Worm (Caenorhabditis elegans) whole organism, L1 larva: ENCODE measurements around the gene mltn-6.

Experiments
- C16A3.4 ChIP-seq: fragments of 150-350 bp; optimal IDR thresholded peaks from 2 replicates; lab custom pipeline; 2014; ENCODE audit warnings: missing biosample characterization, missing genetic modification characterization
- ceh-82 ChIP-seq, 3 experiments: fragments of 150-350 bp in 1 of 3; sonication (generic microtip) in 2 of 3; optimal IDR thresholded peaks; 2 replicates each; lab custom pipeline; 2014 to 2017; ENCODE audit warnings: missing biosample characterization in 3 of 3, missing genetic modification characterization in 3 of 3
- dpl-1 ChIP-seq, 3 experiments: fragments of 150-350 bp in 2 of 3; sonication (generic microtip) in 1 of 3; optimal IDR thresholded peaks; 2 replicates each; lab custom pipeline; 2014 to 2017; ENCODE audit warnings: missing biosample characterization in 3 of 3, missing genetic modification characterization in 3 of 3, missing genetic modification reagents in 3 of 3
- efl-1 ChIP-seq, 4 experiments: fragments of 150-350 bp; optimal IDR thresholded peaks in 3 of 4; peaks in 1 of 4; 1 replicate in 1 of 4; 2 replicates in 3 of 4; lab custom pipeline; 2014; ENCODE audit warnings: missing biosample characterization in 2 of 4, missing genetic modification characterization in 2 of 4, missing genetic modification reagents in 2 of 4
- elt-2 ChIP-seq: sonication (generic microtip); optimal IDR thresholded peaks from 2 replicates; lab custom pipeline; 2016; ENCODE audit warnings: missing genetic modification characterization, mild to moderate bottlenecking, inconsistent platforms, missing compliant biosample characterization, missing genetic modification reagents
- hlh-17 ChIP-seq: fragments of 200-800 bp; sonication (Bioruptor generic); optimal IDR thresholded peaks from 2 replicates; lab custom pipeline; 2018; ENCODE audit warnings: missing genetic modification characterization, mild to moderate bottlenecking, missing compliant biosample characterization, moderate library complexity, borderline replicate concordance
- irx-1 ChIP-seq: sonication (generic microtip); optimal IDR thresholded peaks from 2 replicates; lab custom pipeline; 2016; ENCODE audit warnings: missing genetic modification characterization, missing compliant biosample characterization
- jun-1 ChIP-seq: fragments of 150-350 bp; optimal IDR thresholded peaks from 2 replicates; lab custom pipeline; 2014; ENCODE audit warnings: missing biosample characterization, missing genetic modification reagents, missing genetic modification characterization
- lin-13 ChIP-seq: fragments of 150-350 bp; optimal IDR thresholded peaks from 2 replicates; lab custom pipeline; 2014; ENCODE audit warnings: missing biosample characterization, missing genetic modification reagents, missing genetic modification characterization
- lin-15B ChIP-seq: fragments of 150-350 bp; sonication (generic microtip); optimal IDR thresholded peaks from 3 replicates; lab custom pipeline; 2014; ENCODE audit warnings: missing biosample characterization, missing genetic modification characterization
- nhr-20 ChIP-seq: sonication (generic microtip); optimal IDR thresholded peaks from 2 replicates; lab custom pipeline; 2016; ENCODE audit warnings: mild to moderate bottlenecking, missing genetic modification characterization, missing compliant biosample characterization
- nhr-76 ChIP-seq: sonication (generic microtip); optimal IDR thresholded peaks from 2 replicates; lab custom pipeline; 2017; ENCODE audit warnings: missing biosample characterization, missing genetic modification characterization
- nhr-77 ChIP-seq: fragments of 150-350 bp; optimal IDR thresholded peaks from 2 replicates; lab custom pipeline; 2014; ENCODE audit warnings: missing biosample characterization, missing genetic modification characterization
- nhr-85 ChIP-seq: sonication (generic microtip); peaks from one replicate; lab custom pipeline; 2016; ENCODE audit warnings: missing genetic modification characterization, inconsistent platforms, missing compliant biosample characterization
- pag-3 ChIP-seq: sonication (generic microtip); optimal IDR thresholded peaks from 2 replicates; lab custom pipeline; 2017; ENCODE audit warnings: missing genetic modification characterization, mild to moderate bottlenecking, missing compliant biosample characterization, antibody characterized with exemption, borderline replicate concordance; ENCODE audit not compliant: insufficient read depth
- pax-3 ChIP-seq: fragments of 200-800 bp; sonication (Bioruptor generic); optimal IDR thresholded peaks from 2 replicates; lab custom pipeline; 2018; ENCODE audit warnings: mild to moderate bottlenecking, missing genetic modification characterization, moderate library complexity, missing compliant biosample characterization
- pqm-1 ChIP-seq: sonication (generic microtip); optimal IDR thresholded peaks from 3 replicates; lab custom pipeline; 2017; ENCODE audit warnings: missing biosample characterization, missing genetic modification characterization
- rnt-1 ChIP-seq: sonication (generic microtip); optimal IDR thresholded peaks from 2 replicates; lab custom pipeline; 2016; ENCODE audit warnings: mild to moderate bottlenecking, missing genetic modification characterization, moderate library complexity, missing compliant biosample characterization
- snu-23 ChIP-seq: sonication (generic microtip); optimal IDR thresholded peaks from 2 replicates; lab custom pipeline; 2016; ENCODE audit warnings: missing genetic modification characterization, missing compliant biosample characterization
- sup-37 ChIP-seq: fragments of 200-800 bp; sonication (Bioruptor generic); optimal IDR thresholded peaks from 2 replicates; lab custom pipeline; 2018; ENCODE audit warnings: mild to moderate bottlenecking, missing genetic modification characterization, missing compliant biosample characterization
- tlp-1 ChIP-seq: fragments of 150-350 bp; optimal IDR thresholded peaks from 2 replicates; lab custom pipeline; 2014; ENCODE audit warnings: missing biosample characterization, missing genetic modification characterization
- unc-30 ChIP-seq: sonication (generic microtip); optimal IDR thresholded peaks from 2 replicates; lab custom pipeline; 2017; ENCODE audit warnings: missing biosample characterization, missing genetic modification characterization
- unc-62 ChIP-seq: fragments of 150-350 bp; optimal IDR thresholded peaks from 2 replicates; lab custom pipeline; 2014; ENCODE audit warnings: missing biosample characterization, missing genetic modification reagents, missing genetic modification characterization
- vab-15 ChIP-seq: sonication (generic microtip); optimal IDR thresholded peaks from 2 replicates; lab custom pipeline; 2017; ENCODE audit warnings: missing genotype, mild to moderate bottlenecking, missing genetic modification characterization, missing compliant biosample characterization
- ztf-11 ChIP-seq, 2 experiments: sonication (generic microtip); optimal IDR thresholded peaks; 2 replicates each; lab custom pipeline; 2016 to 2017; ENCODE audit warnings: missing genetic modification characterization in 2 of 2, missing biosample characterization in 1 of 2, missing compliant biosample characterization in 1 of 2

mltn-6 gene

ce11 chrV:412820-413219 lies 48.1 kb downstream of the mltn-6 start:
- no peak for TF ChIP-seq nhr-76 (tag; lab: Kevin White, UChicago)
- TF ChIP-seq, all 84 proteins: peak for 0

ce11 chrV:414630-415029 lies 49.9 kb downstream of the mltn-6 start, which contains the start of gene dod-19:
dod-19 (minus strand) TSS chrV:414759.
- TF ChIP-seq elt-2 (tag; lab: Kevin White, UChicago) (peak; percentile 63), nhr-20 (tag; lab: Kevin White, UChicago) (no peak)
- TF ChIP-seq, all 84 proteins: peak for 1

- TF ChIP-seq dpl-1 (GFP tag; optimal IDR thresholded peaks at IDR 0.05; lab: Kevin White, UChicago) (no peak), lin-15B (tag; lab: Kevin White, UChicago) (no peak), snu-23 (GFP tag; lab: Kevin White, UChicago) (no peak), vab-15 (tag; lab: Kevin White, UChicago) (no peak), elt-2 (tag; lab: Kevin White, UChicago) (peak; percentile 37), pax-3 (no peak), ztf-11 (tag; optimal IDR thresholded peaks at IDR 0.05; lab: Kevin White, UChicago) (no peak), nhr-77 (no peak), lin-13 (GFP tag; lab: Kevin White, UChicago) (no peak), hlh-17 (no peak), unc-62 (no peak), pag-3 (no peak), pqm-1 (no peak), tlp-1 (tag; lab: Kevin White, UChicago) (peak; percentile 41), efl-1 (optimal IDR thresholded peaks at IDR 0.05; lab: Kevin White, UChicago) (no peak), efl-1 (GFP tag; optimal IDR thresholded peaks at IDR 0.05 in 1 of 2; lab: Kevin White, UChicago) (peak in 1 of 2 experiments; percentile 75), rnt-1 (tag; lab: Kevin White, UChicago) (no peak)
- TF ChIP-seq, all 84 proteins: peak for 3
Measured at ce11 chrV:415072-415471, 50.3 kb downstream of the mltn-6 start.

ce11 chrV:417656-418353 lies 53.1 kb downstream of the mltn-6 start, which contains the start of gene irg-8:
irg-8 (minus strand) TSS chrV:417706.
- TF ChIP-seq elt-2 (tag; lab: Kevin White, UChicago) (peak; percentile 44), C16A3.4 (tag; lab: Kevin White, UChicago) (no peak)
- TF ChIP-seq, all 84 proteins: peak for 1

- TF ChIP-seq ceh-82 (tag; optimal IDR thresholded peaks at IDR 0.05; lab: Kevin White, UChicago) (no peak), C16A3.4 (tag; lab: Kevin White, UChicago) (no peak), jun-1 (tag; lab: Kevin White, UChicago) (no peak), unc-30 (no peak), sup-37 (GFP tag; lab: Kevin White, UChicago) (no peak), tlp-1 (tag; lab: Kevin White, UChicago) (no peak), irx-1 (tag; lab: Kevin White, UChicago) (no peak), nhr-85 (tag; lab: Kevin White, UChicago) (no peak), efl-1 (optimal IDR thresholded peaks at IDR 0.05; lab: Kevin White, UChicago) (no peak), efl-1 (GFP tag; optimal IDR thresholded peaks at IDR 0.05 in 1 of 2; lab: Kevin White, UChicago) (peak in 1 of 2 experiments; percentile 32)
Measured at ce11 chrV:418432-418831, 53.7 kb downstream of the mltn-6 start, which contains the start of gene Y39D8A.1. Y39D8A.1 (plus strand) TSS chrV:418732.
